Worm (Caenorhabditis elegans): Measurements from ENCODE around the gene ssu-1.

The ssu-1 gene

ce11 chrV:20164059-20164892, 31.2 kb upstream of the ssu-1 start, which contains the start of gene F19B2.5 (continued):
- peak; percentile 90; the same call in 1 of the 2 replicates for TF ChIP-seq tra-1 (GFP tag; IDR thresholded peaks at IDR 0.05)
- TF ChIP-seq nhr-102 (tag; optimal IDR thresholded peaks at IDR 0.05): peak; percentile 93
- TF ChIP-seq nhr-77 (tag; optimal IDR thresholded peaks at IDR 0.05): peak; percentile 49
- peak; percentile 88 for TF ChIP-seq hlh-11 (tag; optimal IDR thresholded peaks at IDR 0.05)
- no peak for TF ChIP-seq snpc-1.2 (GFP tag; IDR thresholded peaks at IDR 0.05)

DNA sequence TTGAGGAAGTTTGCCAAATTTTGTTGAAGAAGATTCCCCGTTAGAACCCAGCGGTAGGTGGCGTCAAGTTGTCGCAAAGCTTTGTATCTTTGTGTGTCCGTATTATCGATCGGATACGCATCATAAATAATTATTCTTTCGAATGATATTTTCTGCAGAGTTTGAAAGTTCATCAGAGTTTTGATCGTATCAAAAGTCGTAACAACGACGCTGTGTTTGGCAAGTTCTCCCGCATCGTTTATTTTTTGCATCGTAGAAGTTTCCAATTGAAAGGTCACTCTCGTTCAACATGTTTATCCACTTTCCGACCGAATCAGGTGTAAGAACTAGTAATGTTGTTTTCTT, 30.0 kb upstream of the ssu-1 start:
- TF ChIP-seq mxl-3 (GFP tag; optimal IDR thresholded peaks at IDR 0.05): no peak
- no peak for TF ChIP-seq daf-19 (GFP tag; conservative IDR thresholded peaks at IDR 0.05)
- no peak for TF ChIP-seq egl-43 (GFP tag; IDR thresholded peaks at IDR 0.05)
- TF ChIP-seq zip-11 (GFP tag; IDR thresholded peaks at IDR 0.05): no peak
- TF ChIP-seq lim-7 (GFP tag; IDR thresholded peaks at IDR 0.05): 0 out of 2 replicates have a peak, but pooled peaks have one; percentile 23
- no peak for TF ChIP-seq nhr-11 (tag; optimal IDR thresholded peaks at IDR 0.05)
- peak; percentile 8 for TF ChIP-seq lin-38 (GFP tag; IDR thresholded peaks at IDR 0.05)
- no peak for TF ChIP-seq skn-1 (tag; optimal IDR thresholded peaks at IDR 0.05)
- TF ChIP-seq mdl-1 (tag; optimal IDR thresholded peaks at IDR 0.05): no peak
- TF ChIP-seq snpc-4 (tag; optimal IDR thresholded peaks at IDR 0.05): no peak
- no peak for TF ChIP-seq set-16 (GFP tag; IDR thresholded peaks at IDR 0.05)
- TF ChIP-seq ama-1 (optimal IDR thresholded peaks at IDR 0.05): peak; percentile 65
- no peak for TF ChIP-seq dpl-1 (GFP tag; optimal IDR thresholded peaks at IDR 0.05)
- no peak for TF ChIP-seq daf-16 (GFP tag; optimal IDR thresholded peaks at IDR 0.05)
- TF ChIP-seq daf-16 (tag; optimal IDR thresholded peaks at IDR 0.05): peak; percentile 51
- TF ChIP-seq dve-1 (tag; optimal IDR thresholded peaks at IDR 0.05; ENCODE audit: insufficient read depth): peak; percentile 31
- TF ChIP-seq vab-7 (GFP tag; IDR thresholded peaks at IDR 0.05): no peak
- no peak for TF ChIP-seq spr-3 (GFP tag; optimal IDR thresholded peaks at IDR 0.05)
- no peak for TF ChIP-seq madf-5 (GFP tag; IDR thresholded peaks at IDR 0.05)
- TF ChIP-seq nhr-10 (tag; optimal IDR thresholded peaks at IDR 0.05): peak; percentile 7
- TF ChIP-seq lsy-2 (tag; optimal IDR thresholded peaks at IDR 0.05): no peak
- no peak for TF ChIP-seq ztf-11 (tag; optimal IDR thresholded peaks at IDR 0.05)
- TF ChIP-seq ctbp-1 (GFP tag; IDR thresholded peaks at IDR 0.05): 0 out of 2 replicates have a peak, but pooled peaks have one; percentile 10
- no peak for TF ChIP-seq Y75B8A.6 (GFP tag; IDR thresholded peaks at IDR 0.05)
- TF ChIP-seq daf-12 (tag; optimal IDR thresholded peaks at IDR 0.05): no peak
- peak; percentile 38 for TF ChIP-seq aha-1 (tag)
- TF ChIP-seq R02D3.7 (tag; optimal IDR thresholded peaks at IDR 0.05): no peak
- TF ChIP-seq F37D6.2 (tag; optimal IDR thresholded peaks at IDR 0.05): no peak
- no peak for TF ChIP-seq nhr-102 (tag; optimal IDR thresholded peaks at IDR 0.05)
- peak; percentile 16; the same call in 1 of the 2 replicates for TF ChIP-seq dmd-6 (GFP tag; IDR thresholded peaks at IDR 0.05)
- TF ChIP-seq ztf-7 (tag; optimal IDR thresholded peaks at IDR 0.05): no peak
- TF ChIP-seq madf-9 (GFP tag; conservative IDR thresholded peaks at IDR 0.05): no peak
- no peak for TF ChIP-seq hlh-30 (tag; optimal IDR thresholded peaks at IDR 0.05; ENCODE audit: insufficient read depth)
- TF ChIP-seq php-3 (GFP tag; IDR thresholded peaks at IDR 0.05): 0 out of 2 replicates have a peak, but pooled peaks have one; percentile 28
- TF ChIP-seq hmg-1.1 (GFP tag; IDR thresholded peaks at IDR 0.05): no peak
- TF ChIP-seq nhr-237 (tag; optimal IDR thresholded peaks at IDR 0.05): no peak
- no peak for TF ChIP-seq ZK546.5 (tag; optimal IDR thresholded peaks at IDR 0.05)
- 0 out of 2 replicates have a peak, but pooled peaks have one; percentile 22 for TF ChIP-seq ZK337.2 (GFP tag; IDR thresholded peaks at IDR 0.05)
- no peak for TF ChIP-seq nhr-42 (GFP tag; IDR thresholded peaks at IDR 0.05)
- no peak; the same call in 1 of the 2 replicates for TF ChIP-seq mdt-29 (GFP tag; IDR thresholded peaks at IDR 0.05)
- no peak for TF ChIP-seq ceh-82 (tag; optimal IDR thresholded peaks at IDR 0.05)
- no peak for TF ChIP-seq unc-130 (GFP tag; optimal IDR thresholded peaks at IDR 0.05)
- no peak for TF ChIP-seq F26F4.8 (GFP tag; conservative IDR thresholded peaks at IDR 0.05)
- no peak for TF ChIP-seq nhr-6 (tag; optimal IDR thresholded peaks at IDR 0.05)
- no peak for TF ChIP-seq sdz-12 (GFP tag; optimal IDR thresholded peaks at IDR 0.05)

Data from whole organism, L4 larva.